Worm (Caenorhabditis elegans) whole organism, young adult: ENCODE data around the gene rab-39.
A peak's percentile ranks its signal among the peaks of the same experiment; 100 is the strongest.

Source experiments
- B0019.2 ChIP-seq: fragments of 200-800 bp; sonication (Bioruptor generic); conservative IDR thresholded peaks from 2 replicates; pipeline ENCODE4 v1.3.6; 2022; ENCODE audit warnings: missing genetic modification reagents, missing genetic modification characterization, missing compliant biosample characterization
- B0336.3 ChIP-seq: fragments of 200-800 bp; sonication (Bioruptor generic); IDR thresholded peaks from 2 replicates; pipeline ENCODE4 v1.3.6; 2022; ENCODE audit warnings: missing genetic modification characterization, missing compliant biosample characterization
- C06A6.2 ChIP-seq: fragments of 200-800 bp; sonication (Bioruptor generic); conservative IDR thresholded peaks from 2 replicates; pipeline ENCODE4 v1.3.6; 2022; ENCODE audit warnings: missing genetic modification characterization, missing compliant biosample characterization
- F22D6.2 ChIP-seq: sonication (generic microtip); optimal IDR thresholded peaks from 2 replicates; lab custom pipeline; 2016; ENCODE audit warnings: mild to moderate bottlenecking, missing genetic modification characterization, missing compliant biosample characterization
- F23B12.7 ChIP-seq: sonication (generic microtip); optimal IDR thresholded peaks from 2 replicates; lab custom pipeline; 2017; ENCODE audit warnings: missing genetic modification characterization, mild to moderate bottlenecking, missing compliant biosample characterization, antibody characterized with exemption, moderate library complexity; ENCODE audit not compliant: insufficient read depth
- F33H1.4 ChIP-seq: fragments of 200-800 bp; sonication (Bioruptor generic); IDR thresholded peaks from 2 replicates; pipeline ENCODE4 v1.3.6; 2022; ENCODE audit warnings: missing genetic modification reagents, missing genetic modification characterization, missing compliant biosample characterization
- F39B2.1 ChIP-seq: fragments of 200-800 bp; sonication (Bioruptor generic); IDR thresholded peaks from 2 replicates; pipeline ENCODE4 v1.3.6; 2022; ENCODE audit warnings: missing genetic modification reagents, missing genetic modification characterization, missing compliant biosample characterization
- F52B5.7 ChIP-seq: sonication (generic microtip); optimal IDR thresholded peaks from 2 replicates; lab custom pipeline; 2016; ENCODE audit warnings: mild to moderate bottlenecking, missing genetic modification characterization, missing compliant biosample characterization
- F57C9.4 ChIP-seq: sonication (generic microtip); optimal IDR thresholded peaks from 2 replicates; lab custom pipeline; 2017; ENCODE audit warnings: mild to moderate bottlenecking, missing genetic modification characterization, missing compliant biosample characterization
- K11D2.4 ChIP-seq: fragments of 200-800 bp; sonication (Bioruptor generic); IDR thresholded peaks from 2 replicates; pipeline ENCODE4 v1.3.6; 2022; ENCODE audit warnings: missing genetic modification reagents, missing genetic modification characterization, missing compliant biosample characterization
- T26A5.8 ChIP-seq: sonication (generic microtip); optimal IDR thresholded peaks from 2 replicates; lab custom pipeline; 2016; ENCODE audit warnings: missing genetic modification characterization, missing compliant biosample characterization
- Y79H2A.3 ChIP-seq: fragments of 200-800 bp; sonication (Bioruptor generic); conservative IDR thresholded peaks from 2 replicates; pipeline ENCODE4 v1.3.6; 2022; ENCODE audit warnings: missing genetic modification reagents, missing genetic modification characterization, missing compliant biosample characterization
- Y95B8A.8 ChIP-seq: fragments of 200-800 bp; sonication (Bioruptor generic); IDR thresholded peaks from 2 replicates; pipeline ENCODE4 v1.3.6; 2022; ENCODE audit warnings: missing genetic modification reagents, missing genetic modification characterization, missing compliant biosample characterization
- ZK185.1 ChIP-seq: sonication (generic microtip); optimal IDR thresholded peaks from 2 replicates; lab custom pipeline; 2016; ENCODE audit warnings: mild to moderate bottlenecking, missing genetic modification characterization, missing compliant biosample characterization; ENCODE audit not compliant: poor library complexity, severe bottlenecking
- atf-7 ChIP-seq: sonication (generic microtip); optimal IDR thresholded peaks from 2 replicates; lab custom pipeline; 2017; ENCODE audit warnings: mild to moderate bottlenecking, missing genetic modification characterization, missing compliant biosample characterization
- athp-1 ChIP-seq: sonication (generic microtip); optimal IDR thresholded peaks from 2 replicates; lab custom pipeline; 2017; ENCODE audit warnings: mild to moderate bottlenecking, missing genetic modification characterization, missing compliant biosample characterization
- attf-6 ChIP-seq: fragments of 200-800 bp; sonication (Bioruptor generic); IDR thresholded peaks from 2 replicates; pipeline ENCODE4 v1.3.6; 2022; ENCODE audit warnings: missing genetic modification reagents, missing genetic modification characterization, missing compliant biosample characterization
- bed-2 ChIP-seq: fragments of 200-800 bp; sonication (Bioruptor generic); IDR thresholded peaks from 2 replicates; pipeline ENCODE4 v1.3.6; 2022; ENCODE audit warnings: missing genetic modification reagents, missing genetic modification characterization, missing compliant biosample characterization
- ccch-3 ChIP-seq: fragments of 200-800 bp; sonication (Bioruptor generic); optimal IDR thresholded peaks from 2 replicates; lab custom pipeline; 2018; ENCODE audit warnings: mild to moderate bottlenecking, missing genetic modification characterization, missing compliant biosample characterization
- cebp-2 ChIP-seq: fragments of 200-800 bp; sonication (Bioruptor generic); IDR thresholded peaks from 2 replicates; pipeline ENCODE4 v1.3.6; 2022; ENCODE audit warnings: missing genetic modification characterization, missing compliant biosample characterization
- ceh-79 ChIP-seq: sonication (generic microtip); optimal IDR thresholded peaks from 2 replicates; lab custom pipeline; 2017; ENCODE audit warnings: mild to moderate bottlenecking, missing genetic modification characterization, missing compliant biosample characterization
- chd-7 ChIP-seq: sonication (generic microtip); optimal IDR thresholded peaks from 2 replicates; lab custom pipeline; 2016; ENCODE audit warnings: mild to moderate bottlenecking, missing genetic modification characterization, moderate library complexity, missing compliant biosample characterization
- die-1 ChIP-seq: sonication (generic microtip); optimal IDR thresholded peaks from 2 replicates; lab custom pipeline; 2016; ENCODE audit warnings: missing genotype, mild to moderate bottlenecking, missing genetic modification characterization, missing compliant biosample characterization
- dox-1 ChIP-seq: fragments of 200-800 bp; sonication (Bioruptor generic); IDR thresholded peaks from 2 replicates; pipeline ENCODE4 v1.3.6; 2022; ENCODE audit warnings: missing genetic modification reagents, missing genetic modification characterization, missing compliant biosample characterization
- egl-44 ChIP-seq: fragments of 200-800 bp; sonication (Bioruptor generic); IDR thresholded peaks from 2 replicates; pipeline ENCODE4 v1.3.6; 2022; ENCODE audit warnings: missing genetic modification reagents, missing genetic modification characterization, missing compliant biosample characterization
- fkh-3 ChIP-seq: sonication (generic microtip); optimal IDR thresholded peaks from 2 replicates; lab custom pipeline; 2016; ENCODE audit warnings: mild to moderate bottlenecking, missing genetic modification characterization, missing compliant biosample characterization
- gei-17 ChIP-seq: fragments of 200-800 bp; sonication (Bioruptor generic); optimal IDR thresholded peaks from 2 replicates; lab custom pipeline; 2018; ENCODE audit warnings: mild to moderate bottlenecking, missing genetic modification characterization, missing compliant biosample characterization
- hlh-12 ChIP-seq: sonication (generic microtip); optimal IDR thresholded peaks from 2 replicates; lab custom pipeline; 2016; ENCODE audit warnings: missing genetic modification characterization, missing compliant biosample characterization
- hmg-1.2 ChIP-seq: fragments of 200-800 bp; sonication (Bioruptor generic); IDR thresholded peaks from 2 replicates; pipeline ENCODE4 v1.3.6; 2022; ENCODE audit warnings: missing genetic modification reagents, missing genetic modification characterization, missing compliant biosample characterization
- lag-1 ChIP-seq: fragments of 200-800 bp; sonication (Bioruptor generic); IDR thresholded peaks from 2 replicates; pipeline ENCODE4 v1.3.6; 2022; ENCODE audit warnings: missing genetic modification reagents, missing genetic modification characterization, missing compliant biosample characterization
- lin-26 ChIP-seq: fragments of 200-800 bp; sonication (Bioruptor generic); IDR thresholded peaks from 2 replicates; pipeline ENCODE4 v1.3.6; 2022; ENCODE audit warnings: missing genetic modification reagents, missing genetic modification characterization, missing compliant biosample characterization
- lin-35 ChIP-seq, 3 experiments: fragments of 150-350 bp in 2 of 3; sonication (generic microtip) in 1 of 3; optimal IDR thresholded peaks; 2 replicates each; lab custom pipeline; 2014 to 2018; ENCODE audit warnings: missing biosample characterization in 3 of 3, missing genetic modification characterization in 3 of 3, missing genetic modification reagents in 3 of 3
- lin-54 ChIP-seq: fragments of 200-800 bp; sonication (Bioruptor generic); optimal IDR thresholded peaks from 2 replicates; lab custom pipeline; 2018; ENCODE audit warnings: mild to moderate bottlenecking, missing genetic modification characterization, missing compliant biosample characterization
- lir-1 ChIP-seq: fragments of 200-800 bp; sonication (Bioruptor generic); conservative IDR thresholded peaks from 2 replicates; pipeline ENCODE4 v1.3.6; 2022; ENCODE audit warnings: missing genetic modification reagents, missing genetic modification characterization, missing compliant biosample characterization
- madf-10 ChIP-seq: sonication (generic microtip); optimal IDR thresholded peaks from 2 replicates; lab custom pipeline; 2016; ENCODE audit warnings: mild to moderate bottlenecking, missing genetic modification characterization, missing compliant biosample characterization
- madf-3 ChIP-seq: fragments of 200-800 bp; sonication (Bioruptor generic); IDR thresholded peaks from 2 replicates; pipeline ENCODE4 v1.3.6; 2022; ENCODE audit warnings: missing genetic modification reagents, missing genetic modification characterization, missing compliant biosample characterization
- madf-8 ChIP-seq: fragments of 200-800 bp; sonication (Bioruptor generic); conservative IDR thresholded peaks from 2 replicates; pipeline ENCODE4 v1.3.6; 2022; ENCODE audit warnings: missing genetic modification reagents, missing genetic modification characterization, missing compliant biosample characterization
- mel-28 ChIP-seq: sonication (generic microtip); optimal IDR thresholded peaks from 2 replicates; lab custom pipeline; 2016; ENCODE audit warnings: borderline replicate concordance, mild to moderate bottlenecking, missing genetic modification characterization, missing compliant biosample characterization
- mes-4 ChIP-seq: sonication (generic microtip); optimal IDR thresholded peaks from 2 replicates; lab custom pipeline; 2016; ENCODE audit warnings: missing genotype, missing genetic modification characterization, missing compliant biosample characterization
- nhr-80 ChIP-seq: sonication (generic microtip); optimal IDR thresholded peaks from 2 replicates; lab custom pipeline; 2016; ENCODE audit warnings: missing genetic modification characterization, missing compliant biosample characterization
- pbrm-1 ChIP-seq: fragments of 200-800 bp; sonication (Bioruptor generic); IDR thresholded peaks from 2 replicates; pipeline ENCODE4 v1.3.6; 2022; ENCODE audit warnings: missing genetic modification reagents, missing genetic modification characterization, missing compliant biosample characterization
- pha-4 ChIP-seq: fragments of 150-350 bp; sonication (generic microtip); optimal IDR thresholded peaks from 2 replicates; lab custom pipeline; 2014; ENCODE audit warnings: missing biosample characterization, missing genetic modification reagents, missing genetic modification characterization
- snpc-1.1 ChIP-seq: sonication (generic microtip); optimal IDR thresholded peaks from 2 replicates; lab custom pipeline; 2017; ENCODE audit warnings: missing genetic modification characterization, mild to moderate bottlenecking, missing compliant biosample characterization, antibody characterized with exemption, moderate library complexity, missing genotype, missing genetic modification reagents; ENCODE audit not compliant: insufficient read depth
- sptf-2 ChIP-seq: fragments of 200-800 bp; sonication (Bioruptor generic); optimal IDR thresholded peaks from 2 replicates; lab custom pipeline; 2018; ENCODE audit warnings: mild to moderate bottlenecking, missing genetic modification characterization, missing compliant biosample characterization
- tbp1 ChIP-seq: fragments of 200-800 bp; sonication (Bioruptor generic); optimal IDR thresholded peaks from 2 replicates; lab custom pipeline; 2018; ENCODE audit warnings: mild to moderate bottlenecking, missing genetic modification characterization, missing compliant biosample characterization
- ztf-18 ChIP-seq: sonication (generic microtip); optimal IDR thresholded peaks from 2 replicates; lab custom pipeline; 2016; ENCODE audit warnings: missing genotype, mild to moderate bottlenecking, missing genetic modification characterization, missing compliant biosample characterization
- ztf-22 ChIP-seq: fragments of 200-800 bp; sonication (Bioruptor generic); optimal IDR thresholded peaks from 2 replicates; lab custom pipeline; 2018; ENCODE audit warnings: mild to moderate bottlenecking, missing genetic modification characterization, moderate library complexity, missing compliant biosample characterization
- ztf-26 ChIP-seq: sonication (generic microtip); optimal IDR thresholded peaks from 2 replicates; lab custom pipeline; 2017; ENCODE audit warnings: missing genetic modification characterization, missing compliant biosample characterization
- ztf-28 ChIP-seq: fragments of 200-800 bp; sonication (Bioruptor generic); IDR thresholded peaks from 2 replicates; pipeline ENCODE4 v1.3.6; 2022; ENCODE audit warnings: missing genetic modification reagents, missing genetic modification characterization, missing compliant biosample characterization

rab-39 gene

DNA sequence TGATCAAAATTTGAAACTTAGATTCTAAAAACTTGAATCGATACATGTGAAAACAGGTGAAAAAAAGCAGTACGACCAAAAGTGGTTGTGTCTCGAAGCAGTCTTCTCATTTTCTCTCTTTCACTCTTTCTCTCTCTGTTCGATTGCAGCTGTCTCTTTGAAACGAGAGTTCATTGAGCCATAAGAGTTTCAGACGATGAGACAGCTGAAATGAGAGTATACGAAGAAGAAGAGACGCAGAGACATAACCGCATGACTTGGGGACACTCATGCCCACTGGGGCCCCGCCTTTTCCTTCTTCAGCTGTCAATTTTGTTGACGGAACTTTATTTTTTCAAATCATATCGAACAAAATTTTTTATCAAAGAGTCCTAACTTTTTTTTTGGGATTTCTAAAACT, 48.7 kb downstream of the rab-39 start (continued):
- peak; percentile 71 for TF ChIP-seq lin-26 (GFP tag; lab: Robert Waterston, UW)
- TF ChIP-seq hmg-1.2 (GFP tag; lab: Robert Waterston, UW): peak; percentile 98
- peak; percentile 57; the same call in 1 of the 2 replicates for TF ChIP-seq madf-3 (GFP tag; lab: Robert Waterston, UW)
- no peak for TF ChIP-seq F57C9.4 (tag; lab: Kevin White, UChicago)
- 0 out of 2 replicates have a peak, but pooled peaks have one; percentile 47 for TF ChIP-seq C06A6.2 (GFP tag; lab: Robert Waterston, UW)
- TF ChIP-seq ZK185.1: peak; percentile 74
- no peak for TF ChIP-seq athp-1
- TF ChIP-seq ztf-22: peak; percentile 20
- no peak for TF ChIP-seq ceh-79 (tag; lab: Kevin White, UChicago)
- peak; percentile 61; the same call in 1 of the 2 replicates for TF ChIP-seq B0336.3
- peak; percentile 51; the same call in 1 of the 2 replicates for TF ChIP-seq lir-1 (GFP tag; lab: Robert Waterston, UW)
- TF ChIP-seq F33H1.4 (GFP tag; lab: Robert Waterston, UW): no peak
- TF ChIP-seq F52B5.7 (tag; lab: Kevin White, UChicago): no peak
- TF ChIP-seq gei-17 (GFP tag; lab: Kevin White, UChicago): no peak
- TF ChIP-seq madf-8: no peak
- TF ChIP-seq nhr-80 (tag; lab: Kevin White, UChicago): peak; percentile 81
- no peak; the same call in 1 of the 2 replicates for TF ChIP-seq egl-44
- TF ChIP-seq ztf-28 (GFP tag; lab: Robert Waterston, UW): no peak
- no peak for TF ChIP-seq mel-28 (tag; lab: Kevin White, UChicago)
- peak; percentile 79 for TF ChIP-seq ztf-26 (tag; lab: Kevin White, UChicago)
- TF ChIP-seq attf-6: no peak
- peak; percentile 34 for TF ChIP-seq atf-7 (tag; lab: Kevin White, UChicago)
- TF ChIP-seq F39B2.1 (GFP tag; lab: Robert Waterston, UW): no peak
- TF ChIP-seq F23B12.7: no peak
- peak; percentile 47 for TF ChIP-seq lin-54 (GFP tag; lab: Kevin White, UChicago)
- no peak for TF ChIP-seq B0019.2
- TF ChIP-seq bed-2 (GFP tag; lab: Robert Waterston, UW): no peak
- TF ChIP-seq pbrm-1: peak; percentile 81
- TF ChIP-seq hlh-12: no peak
- peak; percentile 49 for TF ChIP-seq madf-10 (tag; lab: Kevin White, UChicago)
- no peak for TF ChIP-seq cebp-2 (GFP tag; lab: Robert Waterston, UW)
- peak; percentile 44 for TF ChIP-seq F22D6.2 (tag; lab: Kevin White, UChicago)
- no peak for TF ChIP-seq fkh-3 (tag; lab: Kevin White, UChicago)
- TF ChIP-seq ztf-18: peak; percentile 16
- peak; percentile 72 for TF ChIP-seq dox-1 (GFP tag; lab: Robert Waterston, UW)
- peak; percentile 48 for TF ChIP-seq tbp1 (GFP tag; lab: Kevin White, UChicago)
- peak; percentile 70; the same call in 1 of the 2 replicates for TF ChIP-seq K11D2.4 (GFP tag; lab: Robert Waterston, UW)
- no peak for TF ChIP-seq die-1 (tag; lab: Kevin White, UChicago)
- peak in 1 of 3 experiments; percentile 65 for TF ChIP-seq lin-35 (GFP tag; optimal IDR thresholded peaks at IDR 0.05; lab: Kevin White, UChicago)
- no peak for TF ChIP-seq mes-4 (tag; lab: Kevin White, UChicago)
- TF ChIP-seq ccch-3 (GFP tag; lab: Kevin White, UChicago): no peak
- no peak for TF ChIP-seq T26A5.8 (tag; lab: Kevin White, UChicago)
- no peak for TF ChIP-seq sptf-2
- no peak for TF ChIP-seq snpc-1.1 (tag; lab: Kevin White, UChicago)
- TF ChIP-seq Y79H2A.3 (GFP tag; lab: Robert Waterston, UW): no peak
- TF ChIP-seq Y95B8A.8 (GFP tag; lab: Robert Waterston, UW): 0 out of 2 replicates have a peak, but pooled peaks have one; percentile 17
- TF ChIP-seq lag-1 (GFP tag; lab: Robert Waterston, UW): no peak
- TF ChIP-seq pha-4: peak; percentile 37
- peak; percentile 82 for TF ChIP-seq chd-7
